Worm (Caenorhabditis elegans) whole organism, L3 larva: Measurements from ENCODE around the gene Y19D10B.6.

ENCODE experiments used
- ceh-16 ChIP-seq: sonication (generic microtip); optimal IDR thresholded peaks from 2 replicates; lab custom pipeline; 2017; ENCODE audit warnings: missing biosample characterization, missing genetic modification characterization
- elt-1 ChIP-seq: fragments of 150-350 bp; optimal IDR thresholded peaks from 2 replicates; lab custom pipeline; 2014; ENCODE audit warnings: missing biosample characterization, missing genetic modification characterization
- mml-1 ChIP-seq: fragments of 150-350 bp; sonication (generic microtip); optimal IDR thresholded peaks from 3 replicates; lab custom pipeline; 2014; ENCODE audit warnings: missing biosample characterization, missing genetic modification characterization
- tbx-2 ChIP-seq: sonication (generic microtip); optimal IDR thresholded peaks from 2 replicates; lab custom pipeline; 2016; ENCODE audit warnings: mild to moderate bottlenecking, missing genetic modification characterization, missing compliant biosample characterization
- unc-62 ChIP-seq: fragments of 150-350 bp; sonication (generic microtip); optimal IDR thresholded peaks from 4 replicates; lab custom pipeline; 2014; ENCODE audit warnings: missing biosample characterization, missing genetic modification reagents, missing genetic modification characterization

DNA sequence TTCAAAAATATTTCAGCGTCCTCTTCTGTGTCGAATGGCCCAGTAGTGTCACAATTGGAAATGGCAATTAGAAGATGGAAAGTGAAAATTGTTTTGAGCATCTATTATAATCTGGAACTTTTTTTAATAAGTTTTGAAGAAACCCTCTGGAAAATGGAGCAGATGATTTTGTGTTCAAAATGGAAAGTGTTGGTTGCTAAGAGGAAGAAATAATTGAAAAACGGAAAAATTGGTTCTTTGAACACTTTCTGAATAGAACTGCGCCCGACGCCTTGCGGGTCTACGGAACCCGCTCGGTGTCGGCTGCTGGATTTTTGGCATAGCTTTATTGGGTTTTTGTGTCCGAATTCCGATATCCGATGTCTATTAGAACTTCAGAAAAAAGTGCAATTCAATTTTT lies 15.2 kb upstream of the Y19D10B.6 start, which contains the start of gene irld-28:
- TF ChIP-seq unc-62 (GFP tag; lab: Kevin White, UChicago) = no peak
- TF ChIP-seq tbx-2 (tag; lab: Kevin White, UChicago) = no peak
- TF ChIP-seq ceh-16 (tag; lab: Kevin White, UChicago) = no peak
- TF ChIP-seq elt-1 (tag; lab: Kevin White, UChicago) = no peak
- TF ChIP-seq mml-1 (tag; lab: Kevin White, UChicago) = no peak
